Worm (Caenorhabditis elegans) whole organism, L1 larva: ENCODE results near the gene C31H1.5.

Experiments
- ama-1 ChIP-seq: fragments of 150-350 bp; optimal IDR thresholded peaks from 2 replicates; lab custom pipeline; 2014
- ceh-88 ChIP-seq: fragments of 200-800 bp; sonication (Bioruptor generic); IDR thresholded peaks from 2 replicates; pipeline ENCODE4 v1.3.6; 2022; ENCODE audit warnings: missing genetic modification characterization, missing compliant biosample characterization
- nhr-12 ChIP-seq: sonication (generic microtip); optimal IDR thresholded peaks from 2 replicates; lab custom pipeline; 2017; ENCODE audit warnings: missing biosample characterization, missing genetic modification characterization
- nhr-19 ChIP-seq: fragments of 200-800 bp; sonication (Bioruptor generic); conservative IDR thresholded peaks from 2 replicates; pipeline ENCODE4 v1.3.6; 2022; ENCODE audit warnings: missing genetic modification characterization, missing compliant biosample characterization
- nhr-20 ChIP-seq: sonication (generic microtip); optimal IDR thresholded peaks from 2 replicates; lab custom pipeline; 2016; ENCODE audit warnings: mild to moderate bottlenecking, missing genetic modification characterization, missing compliant biosample characterization
- nhr-85 ChIP-seq: sonication (generic microtip); peaks from one replicate; lab custom pipeline; 2016; ENCODE audit warnings: missing genetic modification characterization, inconsistent platforms, missing compliant biosample characterization
- pag-3 ChIP-seq: sonication (generic microtip); optimal IDR thresholded peaks from 2 replicates; lab custom pipeline; 2017; ENCODE audit warnings: missing genetic modification characterization, mild to moderate bottlenecking, missing compliant biosample characterization, antibody characterized with exemption, borderline replicate concordance; ENCODE audit not compliant: insufficient read depth
- pqm-1 ChIP-seq: sonication (generic microtip); optimal IDR thresholded peaks from 3 replicates; lab custom pipeline; 2017; ENCODE audit warnings: missing biosample characterization, missing genetic modification characterization
- skn-1 ChIP-seq: fragments of 150-350 bp; optimal IDR thresholded peaks from 2 replicates; lab custom pipeline; 2014; ENCODE audit warnings: missing biosample characterization, missing genetic modification characterization
- snpc-4 ChIP-seq: fragments of 150-350 bp; optimal IDR thresholded peaks from 2 replicates; lab custom pipeline; 2014; ENCODE audit warnings: missing biosample characterization, missing genetic modification characterization

DNA sequence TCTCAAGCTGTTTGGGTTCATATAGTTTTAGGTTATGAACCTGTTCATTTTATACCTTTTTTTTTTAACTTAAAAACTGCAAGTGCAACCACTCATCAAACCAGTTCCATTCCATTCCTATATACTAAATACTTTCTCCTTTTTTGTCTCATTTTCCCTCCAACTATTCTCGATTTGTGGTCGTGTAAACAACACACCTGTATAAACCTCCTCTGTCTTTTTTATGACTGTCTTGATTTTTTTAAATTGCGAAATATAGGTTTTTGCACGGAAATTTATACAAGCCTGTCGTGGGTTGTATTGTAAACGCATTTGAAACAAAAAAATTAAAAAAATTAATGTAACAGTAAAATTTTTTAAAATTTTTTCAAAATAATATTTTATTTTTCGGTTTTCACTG is 19.9 kb upstream of the C31H1.5 start:
- TF ChIP-seq ceh-88 (GFP tag; lab: Robert Waterston, UW) (no peak), snpc-4 (tag; lab: Kevin White, UChicago) (no peak), nhr-12 (no peak), ama-1 (lab: Kevin White, UChicago) (no peak), skn-1 (tag; lab: Kevin White, UChicago) (peak; percentile 23), nhr-85 (tag; lab: Kevin White, UChicago) (peak; percentile 51), pqm-1 (tag; lab: Kevin White, UChicago) (no peak), pag-3 (tag; lab: Kevin White, UChicago) (no peak), nhr-20 (tag; lab: Kevin White, UChicago) (no peak), nhr-19 (GFP tag; lab: Robert Waterston, UW) (no peak)
